Fruit fly (Drosophila melanogaster) whole organism, wandering third instar larva: ENCODE results near the gene Tengl1.

ENCODE experiments used
- Abd-B ChIP-seq: fragments of >200 bp; optimal IDR thresholded peaks from 2 replicates; lab custom pipeline; 2017; ENCODE audit warnings: missing biosample characterization, missing genetic modification characterization
- Hr78 ChIP-seq: fragments of >200 bp; optimal IDR thresholded peaks from 2 replicates; lab custom pipeline; 2017; ENCODE audit warnings: missing biosample characterization, missing genetic modification characterization
- N ChIP-seq: fragments of >200 bp; optimal IDR thresholded peaks from 2 replicates; lab custom pipeline; 2018; ENCODE audit warnings: missing biosample characterization, missing external identifiers, missing genetic modification characterization
- dl ChIP-seq, 2 experiments: fragments of 175-275, 200-275 bp in 1 of 2; fragments of 200-275 bp in 1 of 2; sonication (Bioruptor generic); optimal IDR thresholded peaks; lab custom pipeline; 2018; ENCODE audit warnings: mild to moderate bottlenecking in 2 of 2, missing biosample characterization in 2 of 2, missing genetic modification characterization in 2 of 2, moderate library complexity in 2 of 2; ENCODE audit not compliant: partially characterized antibody in 2 of 2, insufficient read depth in 1 of 2
- dmrt93B ChIP-seq: fragments of 200-800 bp; sonication (Bioruptor generic); optimal IDR thresholded peaks from 2 replicates; lab custom pipeline; 2018; ENCODE audit warnings: missing biosample characterization, mild to moderate bottlenecking, missing genetic modification characterization
- psq ChIP-seq: fragments of 200-800 bp; sonication (Bioruptor generic); optimal IDR thresholded peaks from 3 replicates; lab custom pipeline; 2017; ENCODE audit warnings: missing biosample characterization, mild to moderate bottlenecking, missing genetic modification characterization, moderate library complexity

DNA sequence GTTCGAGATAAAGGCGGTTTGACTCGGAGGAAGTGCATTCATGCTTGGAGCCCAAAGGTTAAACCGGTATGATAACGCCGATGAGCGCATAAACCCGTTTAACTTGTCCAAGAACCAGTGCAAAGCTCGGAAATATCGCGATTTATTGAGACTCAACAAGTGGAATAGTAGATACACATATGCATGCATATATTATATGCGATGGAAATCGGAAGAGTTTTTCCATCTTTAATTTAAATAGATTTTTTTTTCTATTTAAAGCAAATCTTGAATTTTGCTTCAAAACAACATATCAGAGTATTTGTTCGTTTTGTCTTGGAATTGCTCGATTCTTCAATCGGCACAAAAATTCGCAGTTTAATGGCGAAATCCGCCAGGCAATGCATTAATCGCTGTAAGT lies 18.0 kb downstream of the Tengl1 start:
- TF ChIP-seq dmrt93B (GFP tag; lab: Kevin White, UChicago) (no peak), dl (GFP tag; optimal IDR thresholded peaks at IDR 0.05; lab: Kevin White, UChicago; ENCODE audit: insufficient read depth in 1 of 2, partially characterized antibody in 2 of 2) (no peak), N (GFP tag; lab: Kevin White, UChicago) (no peak), Abd-B (no peak), Hr78 (GFP tag; lab: Kevin White, UChicago) (no peak), psq (GFP tag; lab: Kevin White, UChicago) (no peak)
